Fruit fly (Drosophila melanogaster) whole organism, embryonic: ENCODE results near the gene Cul2.

Experiments
- Atf3 ChIP-seq: fragments of 200-800 bp; sonication (Bioruptor generic); optimal IDR thresholded peaks from 3 replicates; lab custom pipeline; 2016; ENCODE audit warnings: missing biosample characterization, missing genetic modification characterization
- B-H1 ChIP-seq: fragments of 200-800 bp; sonication (Bioruptor generic); IDR thresholded peaks from 3 replicates; pipeline ENCODE4 v1.3.6; 2022; ENCODE audit warnings: missing biosample characterization, missing genetic modification characterization
- CG10267 ChIP-seq: fragments of 200-800 bp; sonication (Bioruptor generic); optimal IDR thresholded peaks from 2 replicates; lab custom pipeline; 2018; ENCODE audit warnings: missing biosample characterization, mild to moderate bottlenecking, missing genetic modification characterization, moderate library complexity
- CG11696 ChIP-seq: fragments of 200-800 bp; sonication (Bioruptor generic); IDR thresholded peaks from 2 replicates; pipeline ENCODE4 v1.3.6; 2022; ENCODE audit warnings: missing biosample characterization, missing genetic modification characterization
- CG12299 ChIP-seq: fragments of 200-800 bp; sonication (Bioruptor generic); optimal IDR thresholded peaks from 2 replicates; lab custom pipeline; 2018; ENCODE audit warnings: missing biosample characterization, mild to moderate bottlenecking, missing genetic modification characterization
- CG13424 ChIP-seq: fragments of 200-800 bp; sonication (Bioruptor generic); optimal IDR thresholded peaks from 2 replicates; lab custom pipeline; 2019; ENCODE audit warnings: missing biosample characterization, mild to moderate bottlenecking, missing genetic modification characterization, moderate library complexity
- CG13624 ChIP-seq: fragments of 200-800 bp; sonication (Bioruptor generic); optimal IDR thresholded peaks from 2 replicates; lab custom pipeline; 2016; ENCODE audit warnings: missing biosample characterization, missing genetic modification characterization
- CG13894 ChIP-seq: fragments of 200-800 bp; sonication (Bioruptor generic); optimal IDR thresholded peaks from 3 replicates; lab custom pipeline; 2018; ENCODE audit warnings: missing biosample characterization, mild to moderate bottlenecking, missing genetic modification characterization, moderate library complexity
- CG14860 ChIP-seq: fragments of 200-800 bp; sonication (Bioruptor generic); IDR thresholded peaks from 3 replicates; pipeline ENCODE4 v1.3.6; 2022; ENCODE audit warnings: missing biosample characterization, missing genetic modification characterization; ENCODE audit not compliant: partially characterized antibody
- CG16813 ChIP-seq: fragments of 200-800 bp; sonication (Bioruptor generic); IDR thresholded peaks from 3 replicates; pipeline ENCODE4 v1.3.6; 2022; ENCODE audit warnings: missing biosample characterization, missing genetic modification characterization; ENCODE audit not compliant: partially characterized antibody
- CG17361 ChIP-seq: fragments of 200-800 bp; sonication (Bioruptor generic); IDR thresholded peaks from 3 replicates; pipeline ENCODE4 v1.3.6; 2022; ENCODE audit warnings: missing biosample characterization, missing genetic modification characterization
- CG17829 ChIP-seq: fragments of 200-800 bp; optimal IDR thresholded peaks from 2 replicates; lab custom pipeline; 2019; ENCODE audit warnings: missing biosample characterization, mild to moderate bottlenecking, missing genetic modification characterization, moderate library complexity
- CG18262 ChIP-seq: fragments of 200-800 bp; optimal IDR thresholded peaks from 3 replicates; lab custom pipeline; 2019; ENCODE audit warnings: missing biosample characterization, mild to moderate bottlenecking, missing genetic modification characterization, moderate library complexity
- CG2678 ChIP-seq: fragments of 200-800 bp; sonication (Bioruptor generic); optimal IDR thresholded peaks from 3 replicates; lab custom pipeline; 2019; ENCODE audit warnings: missing biosample characterization, mild to moderate bottlenecking, missing genetic modification characterization, moderate library complexity
- CG30403 ChIP-seq: fragments of 200-800 bp; sonication (Bioruptor generic); optimal IDR thresholded peaks from 3 replicates; lab custom pipeline; 2016; ENCODE audit warnings: missing biosample characterization, missing genetic modification characterization
- CG3163 ChIP-seq: fragments of 200-800 bp; sonication (Bioruptor generic); optimal IDR thresholded peaks from 3 replicates; lab custom pipeline; 2016; ENCODE audit warnings: missing biosample characterization, missing genetic modification characterization
- CG32532 ChIP-seq: fragments of 200-800 bp; sonication (Bioruptor generic); IDR thresholded peaks from 2 replicates; pipeline ENCODE4 v1.3.6; 2022; ENCODE audit warnings: missing biosample characterization, missing genetic modification characterization
- CG6854 ChIP-seq: fragments of 200-800 bp; sonication (Bioruptor generic); optimal IDR thresholded peaks from 3 replicates; lab custom pipeline; 2017; ENCODE audit warnings: missing biosample characterization, mild to moderate bottlenecking, missing genetic modification characterization
- CG7357 ChIP-seq: fragments of 200-800 bp; sonication (Bioruptor generic); IDR thresholded peaks from 3 replicates; pipeline ENCODE4 v1.3.6; 2022; ENCODE audit warnings: missing biosample characterization, missing genetic modification characterization
- CG7963 ChIP-seq: fragments of 200-800 bp; sonication (Bioruptor generic); IDR thresholded peaks from 3 replicates; pipeline ENCODE4 v1.3.6; 2022; ENCODE audit warnings: missing biosample characterization, missing genetic modification characterization; ENCODE audit not compliant: partially characterized antibody
- CG9437 ChIP-seq: fragments of 200-800 bp; sonication (Bioruptor generic); optimal IDR thresholded peaks from 2 replicates; lab custom pipeline; 2018; ENCODE audit warnings: missing biosample characterization, mild to moderate bottlenecking, missing genetic modification characterization
- CrebB ChIP-seq: fragments of 200-800 bp; sonication (Bioruptor generic); optimal IDR thresholded peaks from 3 replicates; lab custom pipeline; 2018; ENCODE audit warnings: missing biosample characterization, mild to moderate bottlenecking, missing genetic modification characterization
- D ChIP-seq, 2 experiments: fragments of 200-800 bp in 1 of 2; fragments of >200 bp in 1 of 2; sonication (Bioruptor generic) in 1 of 2; optimal IDR thresholded peaks; 2 replicates in 1 of 2; 3 replicates in 1 of 2; lab custom pipeline; 2017; ENCODE audit warnings: mild to moderate bottlenecking in 1 of 2, missing biosample characterization in 1 of 2, missing genetic modification characterization in 1 of 2, missing genetic modification reagents in 1 of 2
- D19A ChIP-seq: fragments of 200-800 bp; optimal IDR thresholded peaks from 3 replicates; lab custom pipeline; 2019; ENCODE audit warnings: missing biosample characterization, mild to moderate bottlenecking, missing genetic modification characterization, moderate library complexity
- Dref ChIP-seq: fragments of 200-800 bp; sonication (Bioruptor generic); IDR thresholded peaks from 2 replicates; pipeline ENCODE4 v1.3.6; 2022; ENCODE audit warnings: missing biosample characterization, missing genetic modification characterization
- Ets65A ChIP-seq: fragments of 200-800 bp; sonication (Bioruptor generic); peaks from one replicate; lab custom pipeline; 2016; ENCODE audit warnings: missing biosample characterization, missing genetic modification characterization
- Ets97D ChIP-seq: fragments of 200-800 bp; sonication (Bioruptor generic); optimal IDR thresholded peaks from 3 replicates; lab custom pipeline; 2016; ENCODE audit warnings: missing biosample characterization, missing genetic modification characterization
- Hey ChIP-seq: fragments of 200-800 bp; sonication (Bioruptor generic); optimal IDR thresholded peaks from 3 replicates; lab custom pipeline; 2018; ENCODE audit warnings: missing biosample characterization, mild to moderate bottlenecking, missing genetic modification characterization
- Hr39 ChIP-seq: fragments of >200 bp; optimal IDR thresholded peaks from 2 replicates; lab custom pipeline; 2017
- Hsf ChIP-seq: fragments of 200-800 bp; sonication (Bioruptor generic); optimal IDR thresholded peaks from 3 replicates; lab custom pipeline; 2016; ENCODE audit warnings: missing biosample characterization, missing genetic modification characterization
- Meics ChIP-seq: fragments of 200-800 bp; sonication (Bioruptor generic); optimal IDR thresholded peaks from 2 replicates; lab custom pipeline; 2017; ENCODE audit warnings: missing biosample characterization, mild to moderate bottlenecking, missing genetic modification characterization
- YL-1 ChIP-seq: fragments of 200-800 bp; sonication (Bioruptor generic); optimal IDR thresholded peaks from 3 replicates; lab custom pipeline; 2017; ENCODE audit warnings: missing biosample characterization, mild to moderate bottlenecking, missing genetic modification characterization
- al ChIP-seq: fragments of 200-800 bp; sonication (Bioruptor generic); IDR thresholded peaks from 2 replicates; pipeline ENCODE4 v1.3.6; 2022; ENCODE audit warnings: missing biosample characterization, missing genetic modification characterization
- aop ChIP-seq: fragments of 200-800 bp; sonication (Bioruptor generic); IDR thresholded peaks from 2 replicates; pipeline ENCODE4 v1.3.6; 2022; ENCODE audit warnings: missing biosample characterization, missing genetic modification characterization
- cg ChIP-seq: fragments of 200-800 bp; sonication (Bioruptor generic); optimal IDR thresholded peaks from 3 replicates; lab custom pipeline; 2019; ENCODE audit warnings: missing biosample characterization, mild to moderate bottlenecking, missing genetic modification characterization, moderate library complexity
- gfzf ChIP-seq: fragments of 200-800 bp; sonication (Bioruptor generic); optimal IDR thresholded peaks from 2 replicates; lab custom pipeline; 2016; ENCODE audit warnings: missing biosample characterization, mild to moderate bottlenecking, missing genetic modification characterization, moderate library complexity
- hb ChIP-seq: fragments of 200-800 bp; sonication (Bioruptor generic); IDR thresholded peaks from 3 replicates; pipeline ENCODE4 v1.3.6; 2022; ENCODE audit warnings: missing biosample characterization, missing genetic modification characterization; ENCODE audit not compliant: partially characterized antibody
- her ChIP-seq: fragments of 200-800 bp; sonication (Bioruptor generic); optimal IDR thresholded peaks from 2 replicates; lab custom pipeline; 2016; ENCODE audit warnings: missing biosample characterization, missing genetic modification characterization
- hkb ChIP-seq, 2 experiments: fragments of 200-800 bp in 1 of 2; fragments of >200 bp in 1 of 2; sonication (Bioruptor generic) in 1 of 2; IDR thresholded peaks in 1 of 2; optimal IDR thresholded peaks in 1 of 2; 2 replicates each; pipeline versions ENCODE4 v1.3.6 to Lab custom; 2017 to 2022; ENCODE audit warnings: missing biosample characterization in 1 of 2, missing genetic modification characterization in 1 of 2
- lmd ChIP-seq: fragments of 200-800 bp; sonication (Bioruptor generic); IDR thresholded peaks from 2 replicates; pipeline ENCODE4 v1.3.6; 2022; ENCODE audit warnings: missing biosample characterization, missing genetic modification characterization
- lov ChIP-seq, 2 experiments: fragments of 200-800 bp in 1 of 2; fragments of >200 bp in 1 of 2; sonication (Bioruptor generic) in 1 of 2; IDR thresholded peaks in 1 of 2; optimal IDR thresholded peaks in 1 of 2; 2 replicates in 1 of 2; 3 replicates in 1 of 2; pipeline versions ENCODE4 v1.3.6 to Lab custom; 2017 to 2022; ENCODE audit warnings: missing biosample characterization in 1 of 2, missing genetic modification characterization in 1 of 2
- maf-S ChIP-seq: fragments of 200-800 bp; sonication (Bioruptor generic); optimal IDR thresholded peaks from 2 replicates; lab custom pipeline; 2016; ENCODE audit warnings: missing biosample characterization, missing genetic modification characterization
- mirr ChIP-seq: fragments of 200-800 bp; sonication (Bioruptor generic); optimal IDR thresholded peaks from 3 replicates; lab custom pipeline; 2018; ENCODE audit warnings: missing biosample characterization, mild to moderate bottlenecking, missing genetic modification characterization
- mld ChIP-seq: fragments of 200-800 bp; sonication (Bioruptor generic); IDR thresholded peaks from 3 replicates; pipeline ENCODE4 v1.3.6; 2022; ENCODE audit warnings: missing biosample characterization, missing genetic modification characterization; ENCODE audit not compliant: partially characterized antibody
- phol ChIP-seq: fragments of 200-800 bp; sonication (Bioruptor generic); optimal IDR thresholded peaks from 3 replicates; lab custom pipeline; 2018; ENCODE audit warnings: missing biosample characterization, mild to moderate bottlenecking, missing genetic modification characterization, moderate library complexity
- pros ChIP-seq: fragments of 200-800 bp; sonication (Bioruptor generic); optimal IDR thresholded peaks from 3 replicates; lab custom pipeline; 2019; ENCODE audit warnings: missing biosample characterization, mild to moderate bottlenecking, missing genetic modification characterization, moderate library complexity
- rib ChIP-seq: fragments of 200-800 bp; sonication (Bioruptor generic); IDR thresholded peaks from 2 replicates; pipeline ENCODE4 v1.3.6; 2022; ENCODE audit warnings: missing biosample characterization, missing genetic modification characterization
- sug ChIP-seq: fragments of 200-800 bp; optimal IDR thresholded peaks from 2 replicates; lab custom pipeline; 2019; ENCODE audit warnings: missing biosample characterization, mild to moderate bottlenecking, missing genetic modification characterization, moderate library complexity
- tna ChIP-seq: fragments of 200-800 bp; sonication (Bioruptor generic); IDR thresholded peaks from 2 replicates; pipeline ENCODE4 v1.3.6; 2022; ENCODE audit warnings: missing biosample characterization, missing genetic modification characterization; ENCODE audit not compliant: partially characterized antibody
- tup ChIP-seq: fragments of 200-800 bp; sonication (Bioruptor generic); optimal IDR thresholded peaks from 2 replicates; lab custom pipeline; 2016; ENCODE audit warnings: missing biosample characterization, mild to moderate bottlenecking, missing genetic modification characterization, moderate library complexity

Gene Cul2

DNA sequence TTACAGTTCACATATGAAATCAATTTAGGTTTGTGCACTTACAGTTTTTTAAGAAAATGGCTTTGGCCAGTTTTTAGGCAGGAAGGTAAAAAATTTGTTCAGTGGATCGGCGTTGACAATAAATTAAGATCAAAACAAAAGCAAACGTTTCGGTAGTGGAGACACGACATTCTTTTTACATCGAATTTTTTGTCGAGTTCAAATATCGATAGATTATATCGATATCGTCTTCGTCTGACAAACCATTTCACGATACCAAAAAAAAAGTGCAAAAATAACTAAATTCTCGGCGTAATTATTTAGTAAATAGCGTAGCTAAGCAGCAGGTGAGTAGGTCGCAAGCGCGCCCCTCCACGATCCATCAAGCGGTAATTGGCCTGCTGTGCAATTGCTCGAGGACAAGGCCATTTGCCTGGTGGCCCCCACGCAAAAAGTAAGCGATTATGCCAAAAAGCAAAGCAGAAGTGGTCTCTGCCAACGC, at the start of gene Cul2 (continued):
- peak; percentile 42 for TF ChIP-seq CG17829 (tag; lab: Kevin White, UChicago)
- TF ChIP-seq rib, result peak; percentile 64
- TF ChIP-seq maf-S, result peak; percentile 22
- no peak for TF ChIP-seq CG2678 (tag; lab: Kevin White, UChicago)
- no peak for TF ChIP-seq CG11696
- no peak for TF ChIP-seq CrebB (tag; lab: Kevin White, UChicago)
- peak; percentile 30 for TF ChIP-seq sug (tag; lab: Kevin White, UChicago)
- peak; percentile 81 for TF ChIP-seq CG14860 (GFP tag; lab: Robert Waterston, UW)
- no peak for TF ChIP-seq al
- peak; percentile 8 for TF ChIP-seq Atf3 (GFP tag; lab: Kevin White, UChicago)
- peak; percentile 96 for TF ChIP-seq CG7357 (GFP tag; lab: Robert Waterston, UW)
- peak; percentile 80 for TF ChIP-seq Ets65A (GFP tag; lab: Kevin White, UChicago)
- peak; percentile 20 for TF ChIP-seq Meics
- peak; percentile 63 for TF ChIP-seq phol (tag; lab: Kevin White, UChicago)
- peak; percentile 79 for TF ChIP-seq Dref (GFP tag; lab: Robert Waterston, UW)
- no peak for TF ChIP-seq CG6854 (GFP tag; lab: Kevin White, UChicago)
- TF ChIP-seq Hsf (GFP tag; lab: Kevin White, UChicago), result peak; percentile 41
- TF ChIP-seq CG13624 (GFP tag; lab: Kevin White, UChicago), result peak; percentile 44
- peak; percentile 84 for TF ChIP-seq CG16813
- peak; percentile 69; the same call in 2 of the 3 replicates for TF ChIP-seq mld (GFP tag; lab: Robert Waterston, UW)
- TF ChIP-seq D19A (tag; lab: Kevin White, UChicago), result peak; percentile 28
- TF ChIP-seq Ets97D (GFP tag; lab: Kevin White, UChicago), result peak; percentile 35
- TF ChIP-seq hkb (optimal IDR thresholded peaks at IDR 0.05; lab: Kevin White, UChicago), result no peak
- peak; percentile 34; the same call in 1 of the 2 replicates for TF ChIP-seq hkb (GFP tag; IDR thresholded peaks at IDR 0.05; lab: Robert Waterston, UW)
- no peak for TF ChIP-seq mirr (GFP tag; lab: Kevin White, UChicago)
- TF ChIP-seq B-H1, result no peak
- TF ChIP-seq cg (GFP tag; lab: Kevin White, UChicago), result no peak
- TF ChIP-seq her (GFP tag; lab: Kevin White, UChicago), result peak; percentile 21
- TF ChIP-seq CG30403 (GFP tag; lab: Kevin White, UChicago), result peak; percentile 59
- peak; percentile 31 for TF ChIP-seq gfzf
- peak; percentile 50 for TF ChIP-seq CG13424 (tag; lab: Kevin White, UChicago)
- peak; percentile 68 for TF ChIP-seq tna (GFP tag; lab: Robert Waterston, UW)
- TF ChIP-seq CG10267 (tag; lab: Kevin White, UChicago), result peak; percentile 57
- TF ChIP-seq hb (GFP tag; lab: Robert Waterston, UW), result 0 out of 3 replicates have a peak, but pooled peaks have one; percentile 64
- TF ChIP-seq CG7963, result peak; percentile 69; the same call in 2 of the 3 replicates
- TF ChIP-seq Hey (tag; lab: Kevin White, UChicago), result no peak
- TF ChIP-seq CG3163 (GFP tag; lab: Kevin White, UChicago), result peak; percentile 23

- TF ChIP-seq CG18262 (tag; lab: Kevin White, UChicago) (peak; percentile 47), D (optimal IDR thresholded peaks at IDR 0.05; lab: Kevin White, UChicago) (no peak), D (GFP tag; optimal IDR thresholded peaks at IDR 0.05; lab: Kevin White, UChicago) (no peak), tup (GFP tag; lab: Kevin White, UChicago) (no peak), pros (GFP tag; lab: Kevin White, UChicago) (peak; percentile 50), CG32532 (0 out of 2 replicates have a peak, but pooled peaks have one; percentile 17), lov (optimal IDR thresholded peaks at IDR 0.05; lab: Kevin White, UChicago) (no peak), lov (GFP tag; IDR thresholded peaks at IDR 0.05; lab: Robert Waterston, UW) (no peak), aop (GFP tag; lab: Robert Waterston, UW) (no peak), CG3163 (GFP tag; lab: Kevin White, UChicago) (peak; percentile 82), CG12299 (tag; lab: Kevin White, UChicago) (no peak), CG17361 (GFP tag; lab: Robert Waterston, UW) (no peak), CG9437 (no peak), Hr39 (lab: Kevin White, UChicago) (no peak), YL-1 (no peak), her (GFP tag; lab: Kevin White, UChicago) (no peak), lmd (GFP tag; lab: Robert Waterston, UW) (no peak), CG13894 (tag; lab: Kevin White, UChicago) (peak; percentile 11)
Observed at dm6 chr2L:21617949-21618348, 40.6 kb upstream of the Cul2 start.
